Worm (Caenorhabditis elegans) whole organism, L1 larva: Measurements from ENCODE around the gene F46B6.5.
A peak's percentile ranks its signal among the peaks of the same experiment; 100 is the strongest.

Experiments used
- C04F5.9 ChIP-seq: sonication (generic microtip); optimal IDR thresholded peaks from 2 replicates; lab custom pipeline; 2016; ENCODE audit warnings: missing genetic modification characterization, missing compliant biosample characterization
- aha-1 ChIP-seq: fragments of 150-350 bp; optimal IDR thresholded peaks from 2 replicates; lab custom pipeline; 2014; ENCODE audit warnings: missing biosample characterization, missing genetic modification characterization
- ama-1 ChIP-seq: fragments of 150-350 bp; optimal IDR thresholded peaks from 2 replicates; lab custom pipeline; 2014
- blmp-1 ChIP-seq: fragments of 150-350 bp; optimal IDR thresholded peaks from 2 replicates; lab custom pipeline; 2014; ENCODE audit warnings: missing biosample characterization, missing genetic modification characterization
- ceh-90 ChIP-seq: sonication (generic microtip); optimal IDR thresholded peaks from 2 replicates; lab custom pipeline; 2016; ENCODE audit warnings: missing genetic modification characterization, missing compliant biosample characterization
- ces-1 ChIP-seq: fragments of 150-350 bp; optimal IDR thresholded peaks from 2 replicates; lab custom pipeline; 2014; ENCODE audit warnings: missing biosample characterization, missing genetic modification reagents, missing genetic modification characterization
- efl-1 ChIP-seq, 4 experiments: fragments of 150-350 bp; optimal IDR thresholded peaks in 3 of 4; peaks in 1 of 4; 1 replicate in 1 of 4; 2 replicates in 3 of 4; lab custom pipeline; 2014; ENCODE audit warnings: missing biosample characterization in 2 of 4, missing genetic modification characterization in 2 of 4, missing genetic modification reagents in 2 of 4
- efl-3 ChIP-seq: fragments of 200-800 bp; sonication (Bioruptor generic); optimal IDR thresholded peaks from 2 replicates; lab custom pipeline; 2018; ENCODE audit warnings: mild to moderate bottlenecking, missing genetic modification characterization, missing compliant biosample characterization
- egl-27 ChIP-seq, 2 experiments: fragments of 150-350 bp in 1 of 2; sonication (generic microtip); optimal IDR thresholded peaks; 3 replicates each; lab custom pipeline; 2017 to 2018; ENCODE audit warnings: missing biosample characterization in 2 of 2, missing genetic modification characterization in 2 of 2, missing genetic modification reagents in 2 of 2
- elt-2 ChIP-seq: sonication (generic microtip); optimal IDR thresholded peaks from 2 replicates; lab custom pipeline; 2016; ENCODE audit warnings: missing genetic modification characterization, mild to moderate bottlenecking, inconsistent platforms, missing compliant biosample characterization, missing genetic modification reagents
- ets-5 ChIP-seq: fragments of 200-800 bp; sonication (Bioruptor generic); IDR thresholded peaks from 2 replicates; pipeline ENCODE4 v1.3.6; 2022; ENCODE audit warnings: missing genetic modification characterization, missing compliant biosample characterization
- fkh-10 ChIP-seq: sonication (generic microtip); optimal IDR thresholded peaks from 2 replicates; lab custom pipeline; 2017; ENCODE audit warnings: missing biosample characterization, missing genetic modification reagents, missing genetic modification characterization
- fkh-8 ChIP-seq: sonication (generic microtip); optimal IDR thresholded peaks from 2 replicates; lab custom pipeline; 2016; ENCODE audit warnings: mild to moderate bottlenecking, missing genetic modification characterization, missing compliant biosample characterization
- hlh-17 ChIP-seq: fragments of 200-800 bp; sonication (Bioruptor generic); optimal IDR thresholded peaks from 2 replicates; lab custom pipeline; 2018; ENCODE audit warnings: missing genetic modification characterization, mild to moderate bottlenecking, missing compliant biosample characterization, moderate library complexity, borderline replicate concordance
- hlh-4 ChIP-seq: sonication (generic microtip); optimal IDR thresholded peaks from 2 replicates; lab custom pipeline; 2016; ENCODE audit warnings: mild to moderate bottlenecking, missing genetic modification characterization, missing compliant biosample characterization
- isw-1 ChIP-seq: fragments of 200-800 bp; sonication (Bioruptor generic); IDR thresholded peaks from 2 replicates; pipeline ENCODE4 v1.3.6; 2022; ENCODE audit warnings: missing genetic modification characterization, missing compliant biosample characterization
- jun-1 ChIP-seq: fragments of 150-350 bp; optimal IDR thresholded peaks from 2 replicates; lab custom pipeline; 2014; ENCODE audit warnings: missing biosample characterization, missing genetic modification reagents, missing genetic modification characterization
- lin-14 ChIP-seq: fragments of 200-800 bp; sonication (Bioruptor generic); optimal IDR thresholded peaks from 2 replicates; lab custom pipeline; 2018; ENCODE audit warnings: mild to moderate bottlenecking, missing genetic modification characterization, moderate library complexity, missing compliant biosample characterization
- lin-35 ChIP-seq, 2 experiments: fragments of 150-350 bp; optimal IDR thresholded peaks; 2 replicates each; lab custom pipeline; 2014; ENCODE audit warnings: missing biosample characterization in 2 of 2, missing genetic modification characterization in 2 of 2, missing genetic modification reagents in 2 of 2
- mef-2 ChIP-seq: fragments of 150-350 bp; optimal IDR thresholded peaks from 2 replicates; lab custom pipeline; 2014; ENCODE audit warnings: missing biosample characterization, missing genetic modification characterization
- nhr-12 ChIP-seq: sonication (generic microtip); optimal IDR thresholded peaks from 2 replicates; lab custom pipeline; 2017; ENCODE audit warnings: missing biosample characterization, missing genetic modification characterization
- nhr-19 ChIP-seq: fragments of 200-800 bp; sonication (Bioruptor generic); conservative IDR thresholded peaks from 2 replicates; pipeline ENCODE4 v1.3.6; 2022; ENCODE audit warnings: missing genetic modification characterization, missing compliant biosample characterization
- nhr-28 ChIP-seq: fragments of 150-350 bp; optimal IDR thresholded peaks from 2 replicates; lab custom pipeline; 2014; ENCODE audit warnings: missing biosample characterization, missing genetic modification characterization
- nhr-90 ChIP-seq: sonication (generic microtip); optimal IDR thresholded peaks from 2 replicates; lab custom pipeline; 2016; ENCODE audit warnings: mild to moderate bottlenecking, missing genetic modification characterization, missing compliant biosample characterization; ENCODE audit not compliant: poor library complexity
- pag-3 ChIP-seq: sonication (generic microtip); optimal IDR thresholded peaks from 2 replicates; lab custom pipeline; 2017; ENCODE audit warnings: missing genetic modification characterization, mild to moderate bottlenecking, missing compliant biosample characterization, antibody characterized with exemption, borderline replicate concordance; ENCODE audit not compliant: insufficient read depth
- pax-3 ChIP-seq: fragments of 200-800 bp; sonication (Bioruptor generic); optimal IDR thresholded peaks from 2 replicates; lab custom pipeline; 2018; ENCODE audit warnings: mild to moderate bottlenecking, missing genetic modification characterization, moderate library complexity, missing compliant biosample characterization
- pqm-1 ChIP-seq: sonication (generic microtip); optimal IDR thresholded peaks from 3 replicates; lab custom pipeline; 2017; ENCODE audit warnings: missing biosample characterization, missing genetic modification characterization
- rnt-1 ChIP-seq: sonication (generic microtip); optimal IDR thresholded peaks from 2 replicates; lab custom pipeline; 2016; ENCODE audit warnings: mild to moderate bottlenecking, missing genetic modification characterization, moderate library complexity, missing compliant biosample characterization
- swsn-7 ChIP-seq: sonication (generic microtip); optimal IDR thresholded peaks from 2 replicates; lab custom pipeline; 2016; ENCODE audit warnings: missing genetic modification characterization, missing compliant biosample characterization
- tlp-1 ChIP-seq: fragments of 150-350 bp; optimal IDR thresholded peaks from 2 replicates; lab custom pipeline; 2014; ENCODE audit warnings: missing biosample characterization, missing genetic modification characterization
- unc-130 ChIP-seq: fragments of 150-350 bp; optimal IDR thresholded peaks from 2 replicates; lab custom pipeline; 2017; ENCODE audit warnings: missing biosample characterization, missing genetic modification characterization, inconsistent platforms
- unc-98 ChIP-seq: fragments of 200-800 bp; sonication (Bioruptor generic); IDR thresholded peaks from 2 replicates; pipeline ENCODE4 v1.3.6; 2022; ENCODE audit warnings: missing genetic modification characterization, missing compliant biosample characterization
- ztf-4 ChIP-seq: fragments of 150-350 bp; optimal IDR thresholded peaks from 2 replicates; lab custom pipeline; 2014; ENCODE audit warnings: missing biosample characterization, missing genetic modification characterization

The F46B6.5 gene

DNA sequence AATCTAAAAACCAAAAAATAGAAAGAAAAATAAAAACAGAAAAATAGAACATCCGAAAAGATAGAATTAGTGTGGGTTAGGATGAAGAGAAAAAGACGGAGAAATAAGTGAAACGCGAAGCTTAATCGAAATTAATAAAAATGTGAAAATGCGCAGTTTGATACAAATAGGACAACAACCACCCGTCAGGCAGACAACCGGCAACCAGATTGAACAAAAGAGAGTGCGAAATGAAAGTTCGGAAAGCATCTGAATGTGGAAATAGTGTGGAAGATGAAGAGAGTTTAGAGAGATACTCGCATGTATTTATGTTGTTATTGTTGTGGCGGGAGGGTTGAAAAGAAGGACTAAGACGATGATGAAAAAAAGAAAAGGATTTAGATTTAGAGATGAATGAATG lies 24.4 kb downstream of the F46B6.5 start:
- TF ChIP-seq lin-14 (GFP tag; lab: Kevin White, UChicago): peak; percentile 62
- no peak for TF ChIP-seq fkh-8 (tag; lab: Kevin White, UChicago)
- peak; percentile 96 for TF ChIP-seq blmp-1

- no peak for TF ChIP-seq lin-35 (GFP tag; optimal IDR thresholded peaks at IDR 0.05; lab: Kevin White, UChicago)
- TF ChIP-seq mef-2: no peak
- no peak for TF ChIP-seq ets-5 (GFP tag; lab: Robert Waterston, UW)
- TF ChIP-seq tlp-1 (tag; lab: Kevin White, UChicago): no peak
- TF ChIP-seq ces-1 (GFP tag; lab: Kevin White, UChicago): no peak
- no peak for TF ChIP-seq pax-3
- TF ChIP-seq hlh-4: no peak
- TF ChIP-seq nhr-12: no peak
- TF ChIP-seq C04F5.9 (tag; lab: Kevin White, UChicago): no peak
- no peak for TF ChIP-seq fkh-10
- no peak for TF ChIP-seq unc-130 (tag; lab: Kevin White, UChicago)
Measured at ce11 chrV:9757884-9758283, 25.0 kb downstream of the F46B6.5 start, which contains the start of gene F58E6.11. Gene F58E6.11, minus strand, starts transcription at chrV:9757984.

DNA sequence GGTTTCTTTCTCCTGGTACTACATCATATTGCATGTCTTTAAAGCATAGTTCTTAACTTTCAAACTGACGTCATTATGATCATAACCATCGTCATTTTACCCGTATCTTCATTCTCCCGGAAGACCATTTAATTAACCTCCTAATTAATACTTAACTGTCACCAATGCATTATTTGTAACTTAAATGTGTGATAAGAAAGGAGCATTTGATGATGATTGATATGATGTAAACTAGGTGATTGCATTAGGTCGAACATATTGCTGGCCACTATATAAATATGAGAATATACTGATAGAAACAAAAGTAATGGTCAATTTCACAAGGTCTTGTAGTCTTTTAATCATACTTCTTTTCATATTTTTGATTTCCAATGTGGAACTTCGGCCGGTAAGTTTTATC lies 26.6 kb downstream of the F46B6.5 start, which contains the start of gene hrg-3:
Gene hrg-3, plus strand, starts transcription at position 227 of the 400 bp plus-strand sequence.
- TF ChIP-seq unc-98 (GFP tag; lab: Robert Waterston, UW): no peak
- TF ChIP-seq pag-3 (tag; lab: Kevin White, UChicago): no peak
- peak; percentile 87 for TF ChIP-seq elt-2 (tag; lab: Kevin White, UChicago)
- TF ChIP-seq nhr-90: no peak
- TF ChIP-seq blmp-1: no peak
- no peak for TF ChIP-seq swsn-7
- TF ChIP-seq pqm-1: peak; percentile 2

DNA sequence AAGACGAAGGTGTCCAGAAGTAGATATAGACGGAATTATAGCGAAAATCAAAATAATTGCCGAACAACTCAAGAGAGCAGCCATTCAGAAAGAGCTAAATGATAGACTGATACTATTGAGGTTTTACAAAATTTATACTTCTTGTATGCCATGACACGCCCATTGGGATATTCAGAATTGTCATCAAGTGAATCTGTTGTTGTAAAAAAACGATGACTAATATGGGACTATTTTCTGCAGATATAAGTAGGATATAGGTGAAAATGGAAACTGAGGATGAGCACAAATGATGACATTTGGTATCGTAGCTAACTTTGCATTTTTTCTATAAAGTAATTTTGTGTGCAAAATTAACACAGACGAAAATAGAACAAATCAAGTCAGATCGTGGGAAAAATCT lies 27.1 kb downstream of the F46B6.5 start, which contains the start of gene F58E6.8:
Gene F58E6.8, minus strand, starts transcription at position 101 of the 400 bp plus-strand sequence.
- TF ChIP-seq tlp-1 (tag; lab: Kevin White, UChicago) (no peak), fkh-8 (tag; lab: Kevin White, UChicago) (no peak), ztf-4 (tag; lab: Kevin White, UChicago) (no peak), aha-1 (no peak), nhr-28 (tag; lab: Kevin White, UChicago) (no peak), egl-27 (tag; optimal IDR thresholded peaks at IDR 0.05; lab: Kevin White, UChicago) (no peak), blmp-1 (no peak), rnt-1 (tag; lab: Kevin White, UChicago) (no peak), hlh-17 (GFP tag; lab: Kevin White, UChicago) (no peak), ama-1 (no peak)

- TF ChIP-seq jun-1: no peak
- no peak for TF ChIP-seq unc-98 (GFP tag; lab: Robert Waterston, UW)
- TF ChIP-seq nhr-90: no peak
- no peak for TF ChIP-seq efl-3 (GFP tag; lab: Kevin White, UChicago)
- no peak for TF ChIP-seq swsn-7
- TF ChIP-seq ceh-90 (tag; lab: Kevin White, UChicago): no peak
Measured at ce11 chrV:9754459-9754858, 28.4 kb downstream of the F46B6.5 start, which contains the start of gene F58E6.5. Gene F58E6.5, minus strand, starts transcription at chrV:9754559.

DNA sequence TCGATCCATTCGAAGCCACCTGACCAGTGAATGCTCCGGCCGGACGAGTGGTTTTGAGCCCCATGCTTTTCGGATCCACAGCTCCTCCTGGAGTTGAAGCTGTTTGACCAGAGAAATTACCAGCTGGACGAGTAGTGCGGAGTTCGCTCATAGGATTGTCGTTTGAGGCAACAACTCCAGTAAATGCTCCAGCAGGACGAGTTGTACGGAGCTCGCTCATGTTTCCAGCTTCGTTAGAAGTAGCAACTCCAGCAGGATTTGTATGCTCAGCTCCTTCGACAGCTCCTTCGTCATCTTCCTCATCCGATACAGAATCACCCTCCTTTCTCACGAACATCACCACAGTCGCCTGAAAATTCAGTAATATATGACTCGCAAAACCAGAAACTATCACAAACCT lies 29.3 kb downstream of the F46B6.5 start:
- no peak for TF ChIP-seq efl-1 (optimal IDR thresholded peaks at IDR 0.05; lab: Kevin White, UChicago)
- peak in 1 of 2 experiments; percentile 84 for TF ChIP-seq efl-1 (GFP tag; optimal IDR thresholded peaks at IDR 0.05 in 1 of 2; lab: Kevin White, UChicago)
- TF ChIP-seq pax-3: no peak
- TF ChIP-seq nhr-19: no peak
- no peak for TF ChIP-seq isw-1 (GFP tag; lab: Robert Waterston, UW)
